Fruit fly (Drosophila melanogaster) whole organism, embryonic: Measurements from ENCODE around the gene CG33927.

Experiments used
- ATbp ChIP-seq: fragments of 200-800 bp; sonication (Bioruptor generic); optimal IDR thresholded peaks from 2 replicates; lab custom pipeline; 2017; ENCODE audit warnings: missing biosample characterization, mild to moderate bottlenecking, missing genetic modification characterization, missing genetic modification reagents
- Abd-B ChIP-seq: fragments of 200-800 bp; sonication (Bioruptor generic); optimal IDR thresholded peaks from 2 replicates; lab custom pipeline; 2018; ENCODE audit warnings: missing biosample characterization, mild to moderate bottlenecking, missing genetic modification characterization, moderate library complexity
- Awh ChIP-seq: fragments of 200-800 bp; sonication (Bioruptor generic); IDR thresholded peaks from 2 replicates; pipeline ENCODE4, ENCODE4 v1.3.6; 2022; ENCODE audit warnings: missing biosample characterization, missing genetic modification characterization
- CG10543 ChIP-seq: fragments of 200-800 bp; sonication (Bioruptor generic); optimal IDR thresholded peaks from 3 replicates; lab custom pipeline; 2017; ENCODE audit warnings: missing biosample characterization, mild to moderate bottlenecking, missing genetic modification characterization, moderate library complexity
- CG10979 ChIP-seq: fragments of 200-800 bp; sonication (Bioruptor generic); optimal IDR thresholded peaks from 2 replicates; lab custom pipeline; 2018; ENCODE audit warnings: missing biosample characterization, mild to moderate bottlenecking, missing genetic modification characterization, moderate library complexity
- CG11456 ChIP-seq: fragments of 200-800 bp; sonication (Bioruptor generic); IDR thresholded peaks from 3 replicates; pipeline ENCODE4 v1.3.6; 2022; ENCODE audit warnings: missing biosample characterization, missing genetic modification characterization
- CG12219 ChIP-seq: fragments of 200-800 bp; sonication (Bioruptor generic); optimal IDR thresholded peaks from 3 replicates; lab custom pipeline; 2018; ENCODE audit warnings: missing biosample characterization, mild to moderate bottlenecking, missing genetic modification characterization
- CG12236 ChIP-seq: fragments of 200-800 bp; sonication (Bioruptor generic); optimal IDR thresholded peaks from 2 replicates; lab custom pipeline; 2016; ENCODE audit warnings: missing biosample characterization, missing genetic modification characterization
- CG12299 ChIP-seq: fragments of 200-800 bp; sonication (Bioruptor generic); optimal IDR thresholded peaks from 2 replicates; lab custom pipeline; 2018; ENCODE audit warnings: missing biosample characterization, mild to moderate bottlenecking, missing genetic modification characterization
- CG13424 ChIP-seq: fragments of 200-800 bp; sonication (Bioruptor generic); optimal IDR thresholded peaks from 2 replicates; lab custom pipeline; 2019; ENCODE audit warnings: missing biosample characterization, mild to moderate bottlenecking, missing genetic modification characterization, moderate library complexity
- CG14014 ChIP-seq: fragments of 200-800 bp; sonication (Bioruptor generic); IDR thresholded peaks from 2 replicates; pipeline ENCODE4 v1.3.6; 2022; ENCODE audit warnings: missing biosample characterization, missing genetic modification characterization
- CG14441 ChIP-seq: fragments of 200-800 bp; sonication (Bioruptor generic); IDR thresholded peaks from 2 replicates; pipeline ENCODE4 v1.3.6; 2022; ENCODE audit warnings: missing biosample characterization, missing genetic modification characterization
- CG14710 ChIP-seq: fragments of 200-800 bp; sonication (Bioruptor generic); optimal IDR thresholded peaks from 3 replicates; lab custom pipeline; 2019; ENCODE audit warnings: missing biosample characterization, mild to moderate bottlenecking, missing genetic modification characterization, moderate library complexity
- CG15073 ChIP-seq: fragments of 200-800 bp; sonication (Bioruptor generic); optimal IDR thresholded peaks from 2 replicates; lab custom pipeline; 2016; ENCODE audit warnings: missing biosample characterization, missing genetic modification characterization
- CG17359 ChIP-seq: fragments of 200-800 bp; sonication (Bioruptor generic); optimal IDR thresholded peaks from 3 replicates; lab custom pipeline; 2018; ENCODE audit warnings: missing biosample characterization, mild to moderate bottlenecking, missing genetic modification characterization, moderate library complexity
- CG18011 ChIP-seq: fragments of 200-800 bp; sonication (Bioruptor generic); optimal IDR thresholded peaks from 2 replicates; lab custom pipeline; 2017; ENCODE audit warnings: missing biosample characterization, missing genetic modification characterization, mild to moderate bottlenecking, moderate library complexity, missing genotype
- CG18476 ChIP-seq: fragments of 200-800 bp; sonication (Bioruptor generic); optimal IDR thresholded peaks from 2 replicates; lab custom pipeline; 2016; ENCODE audit warnings: missing biosample characterization, mild to moderate bottlenecking, missing genetic modification characterization
- CG30020 ChIP-seq: fragments of 200-800 bp; optimal IDR thresholded peaks from 2 replicates; lab custom pipeline; 2019; ENCODE audit warnings: missing biosample characterization, mild to moderate bottlenecking, missing genetic modification characterization, moderate library complexity
- CG4360 ChIP-seq: fragments of 200-800 bp; sonication (Bioruptor generic); IDR thresholded peaks from 2 replicates; pipeline ENCODE4 v1.3.6; 2022; ENCODE audit warnings: missing biosample characterization, missing genetic modification characterization
- CG4404 ChIP-seq: fragments of 200-800 bp; sonication (Bioruptor generic); IDR thresholded peaks from 2 replicates; pipeline ENCODE4 v1.3.6; 2022; ENCODE audit warnings: missing biosample characterization, missing genetic modification characterization
- CG6272 ChIP-seq: fragments of 200-800 bp; sonication (Bioruptor generic); IDR thresholded peaks from 2 replicates; pipeline ENCODE4 v1.3.6; 2022; ENCODE audit warnings: missing biosample characterization, missing genetic modification characterization
- CG7271 ChIP-seq: fragments of 200-800 bp; sonication (Bioruptor generic); optimal IDR thresholded peaks from 2 replicates; lab custom pipeline; 2018; ENCODE audit warnings: missing biosample characterization, mild to moderate bottlenecking, missing genetic modification characterization, moderate library complexity
- CG7372 ChIP-seq: fragments of 200-800 bp; sonication (Bioruptor generic); IDR thresholded peaks from 2 replicates; pipeline ENCODE4 v1.3.6; 2022; ENCODE audit warnings: missing biosample characterization, missing genetic modification characterization
- CG8359 ChIP-seq: fragments of 200-800 bp; sonication (Bioruptor generic); optimal IDR thresholded peaks from 2 replicates; lab custom pipeline; 2017; ENCODE audit warnings: missing biosample characterization, mild to moderate bottlenecking, missing genetic modification characterization, borderline replicate concordance
- CG8388 ChIP-seq: fragments of 200-800 bp; sonication (Bioruptor generic); optimal IDR thresholded peaks from 2 replicates; lab custom pipeline; 2019; ENCODE audit warnings: missing biosample characterization, mild to moderate bottlenecking, missing genetic modification characterization, moderate library complexity
- CG9876 ChIP-seq: fragments of 200-800 bp; sonication (Bioruptor generic); optimal IDR thresholded peaks from 2 replicates; lab custom pipeline; 2016; ENCODE audit warnings: missing biosample characterization, missing genetic modification characterization
- CG9932 ChIP-seq: fragments of 200-800 bp; sonication (Bioruptor generic); IDR thresholded peaks from 2 replicates; pipeline ENCODE4 v1.3.6; 2022; ENCODE audit warnings: missing biosample characterization, missing genetic modification characterization
- CrebB ChIP-seq: fragments of 200-800 bp; sonication (Bioruptor generic); optimal IDR thresholded peaks from 3 replicates; lab custom pipeline; 2018; ENCODE audit warnings: missing biosample characterization, mild to moderate bottlenecking, missing genetic modification characterization
- Deaf1 ChIP-seq: fragments of 200-800 bp; optimal IDR thresholded peaks from 3 replicates; lab custom pipeline; 2019; ENCODE audit warnings: missing biosample characterization, mild to moderate bottlenecking, missing genetic modification characterization, moderate library complexity
- Ets65A ChIP-seq: fragments of 200-800 bp; sonication (Bioruptor generic); peaks from one replicate; lab custom pipeline; 2016; ENCODE audit warnings: missing biosample characterization, missing genetic modification characterization
- Hr3 ChIP-seq: fragments of 200-800 bp; sonication (Bioruptor generic); optimal IDR thresholded peaks from 3 replicates; lab custom pipeline; 2016; ENCODE audit warnings: missing biosample characterization, missing genetic modification characterization
- Rx ChIP-seq: fragments of 200-800 bp; sonication (Bioruptor generic); IDR thresholded peaks from 2 replicates; pipeline ENCODE4 v1.3.6; 2022; ENCODE audit warnings: missing biosample characterization, missing genetic modification characterization
- bcd ChIP-seq: fragments of 200-800 bp; sonication (Bioruptor generic); optimal IDR thresholded peaks from 2 replicates; lab custom pipeline; 2017; ENCODE audit warnings: missing biosample characterization, mild to moderate bottlenecking, missing genetic modification characterization
- cad ChIP-seq: fragments of >200 bp; optimal IDR thresholded peaks from 2 replicates; lab custom pipeline; 2017; ENCODE audit warnings: missing biosample characterization, missing genetic modification characterization
- dmrt99B ChIP-seq: fragments of 200-800 bp; sonication (Bioruptor generic); optimal IDR thresholded peaks from 2 replicates; lab custom pipeline; 2018; ENCODE audit warnings: missing biosample characterization, mild to moderate bottlenecking, missing genetic modification characterization, moderate library complexity
- eyg ChIP-seq: fragments of 200-800 bp; sonication (Bioruptor generic); optimal IDR thresholded peaks from 3 replicates; lab custom pipeline; 2016; ENCODE audit warnings: missing biosample characterization, missing genetic modification characterization
- fd102C ChIP-seq: fragments of 200-800 bp; sonication (Bioruptor generic); optimal IDR thresholded peaks from 2 replicates; lab custom pipeline; 2018; ENCODE audit warnings: missing biosample characterization, mild to moderate bottlenecking, missing genetic modification characterization, moderate library complexity
- grau ChIP-seq: fragments of 200-800 bp; optimal IDR thresholded peaks from 3 replicates; lab custom pipeline; 2019; ENCODE audit warnings: missing biosample characterization, mild to moderate bottlenecking, missing genetic modification characterization, moderate library complexity
- gro ChIP-seq: fragments of 200-800 bp; sonication (Bioruptor generic); optimal IDR thresholded peaks from 2 replicates; lab custom pipeline; 2016; ENCODE audit warnings: missing biosample characterization, missing genetic modification characterization
- her ChIP-seq: fragments of 200-800 bp; sonication (Bioruptor generic); optimal IDR thresholded peaks from 2 replicates; lab custom pipeline; 2016; ENCODE audit warnings: missing biosample characterization, missing genetic modification characterization
- jumu ChIP-seq: fragments of 200-800 bp; sonication (Bioruptor generic); optimal IDR thresholded peaks from 3 replicates; lab custom pipeline; 2016; ENCODE audit warnings: missing biosample characterization, missing genetic modification characterization
- ken ChIP-seq: fragments of 200-800 bp; sonication (Bioruptor generic); IDR thresholded peaks from 3 replicates; pipeline ENCODE4 v1.3.6; 2022; ENCODE audit warnings: missing biosample characterization, missing genetic modification characterization
- kni ChIP-seq: fragments of 200-800 bp; sonication (Bioruptor generic); optimal IDR thresholded peaks from 3 replicates; lab custom pipeline; 2017; ENCODE audit warnings: mild to moderate bottlenecking, missing biosample characterization, missing genetic modification reagents, missing genetic modification characterization
- nom ChIP-seq: fragments of 200-800 bp; sonication (Bioruptor generic); optimal IDR thresholded peaks from 2 replicates; lab custom pipeline; 2017; ENCODE audit warnings: missing biosample characterization, missing genetic modification characterization, mild to moderate bottlenecking, moderate library complexity, missing genetic modification reagents
- phol ChIP-seq: fragments of 200-800 bp; sonication (Bioruptor generic); optimal IDR thresholded peaks from 3 replicates; lab custom pipeline; 2018; ENCODE audit warnings: missing biosample characterization, mild to moderate bottlenecking, missing genetic modification characterization, moderate library complexity
- psq ChIP-seq: fragments of 200-800 bp; sonication (Bioruptor generic); optimal IDR thresholded peaks from 2 replicates; lab custom pipeline; 2017; ENCODE audit warnings: missing biosample characterization, missing genetic modification characterization
- row ChIP-seq: fragments of 200-800 bp; sonication (Bioruptor generic); IDR thresholded peaks from 3 replicates; pipeline ENCODE4 v1.3.6; 2022; ENCODE audit warnings: missing biosample characterization, missing genetic modification characterization
- scrt ChIP-seq: fragments of 200-800 bp; sonication (Bioruptor generic); optimal IDR thresholded peaks from 2 replicates; lab custom pipeline; 2018; ENCODE audit warnings: missing biosample characterization, mild to moderate bottlenecking, missing genetic modification characterization, moderate library complexity
- sens ChIP-seq: fragments of 200-800 bp; sonication (Bioruptor generic); peaks from one replicate; lab custom pipeline; 2016; ENCODE audit warnings: missing biosample characterization, missing genetic modification characterization
- slp2 ChIP-seq: fragments of 200-800 bp; sonication (Bioruptor generic); optimal IDR thresholded peaks from 2 replicates; lab custom pipeline; 2016; ENCODE audit warnings: missing biosample characterization, missing genetic modification characterization
- so ChIP-seq: fragments of 200-800 bp; sonication (Bioruptor generic); IDR thresholded peaks from 3 replicates; pipeline ENCODE4 v1.3.6; 2022; ENCODE audit warnings: missing biosample characterization, missing genetic modification characterization
- usp ChIP-seq: fragments of >200 bp; optimal IDR thresholded peaks from 2 replicates; lab custom pipeline; 2017; ENCODE audit warnings: missing biosample characterization, missing genetic modification characterization

CG33927 gene

dm6 chr3R:4731006-4731405, 40.6 kb upstream of the CG33927 start (continued):
- TF ChIP-seq CG18476 = no peak
- no peak for TF ChIP-seq CG14710 (tag; lab: Kevin White, UChicago)
- no peak for TF ChIP-seq gro (GFP tag; lab: Kevin White, UChicago)
- TF ChIP-seq CG11456 (GFP tag; lab: Robert Waterston, UW) = no peak
- peak; percentile 2 for TF ChIP-seq CG13424 (tag; lab: Kevin White, UChicago)
- peak; percentile 67 for TF ChIP-seq kni (GFP tag; lab: Kevin White, UChicago)
- no peak for TF ChIP-seq jumu (GFP tag; lab: Kevin White, UChicago)
- no peak for TF ChIP-seq Awh (GFP tag; lab: Robert Waterston, UW)
- TF ChIP-seq nom (GFP tag; lab: Kevin White, UChicago) = no peak
- TF ChIP-seq CG12236 (GFP tag; lab: Kevin White, UChicago) = no peak
- TF ChIP-seq psq (GFP tag; lab: Kevin White, UChicago) = no peak
- peak; percentile 30 for TF ChIP-seq CG8388 (GFP tag; lab: Kevin White, UChicago)
- TF ChIP-seq CG18011 (GFP tag; lab: Kevin White, UChicago) = no peak
- no peak for TF ChIP-seq CG12299 (tag; lab: Kevin White, UChicago)
- TF ChIP-seq grau (tag; lab: Kevin White, UChicago) = peak; percentile 69
- TF ChIP-seq Abd-B (GFP tag; lab: Kevin White, UChicago) = no peak
- TF ChIP-seq slp2 = no peak
- TF ChIP-seq CG12219 = no peak
- no peak for TF ChIP-seq CG7271
- no peak for TF ChIP-seq CrebB
- TF ChIP-seq sens (GFP tag; lab: Kevin White, UChicago) = peak; percentile 73
- TF ChIP-seq ATbp (GFP tag; lab: Kevin White, UChicago) = peak; percentile 44
- TF ChIP-seq Deaf1 (tag; lab: Kevin White, UChicago) = no peak
- 0 out of 3 replicates have a peak, but pooled peaks have one; percentile 8 for TF ChIP-seq ken (GFP tag; lab: Robert Waterston, UW)
- no peak for TF ChIP-seq her (GFP tag; lab: Kevin White, UChicago)
- TF ChIP-seq Rx = no peak
- peak; percentile 42 for TF ChIP-seq dmrt99B
- no peak for TF ChIP-seq Hr3 (GFP tag; lab: Kevin White, UChicago)
- no peak for TF ChIP-seq CG4404
- TF ChIP-seq CG10979 (tag; lab: Kevin White, UChicago) = no peak
- no peak for TF ChIP-seq scrt
- peak; percentile 32; the same call in 2 of the 3 replicates for TF ChIP-seq row (GFP tag; lab: Robert Waterston, UW)
- TF ChIP-seq CG14014 = no peak
- TF ChIP-seq fd102C = no peak
- TF ChIP-seq usp (GFP tag; lab: Kevin White, UChicago) = no peak
- TF ChIP-seq CG17359 (tag; lab: Kevin White, UChicago) = peak; percentile 41
- no peak for TF ChIP-seq CG9876 (GFP tag; lab: Kevin White, UChicago)
- no peak for TF ChIP-seq CG6272
- TF ChIP-seq CG9932 (GFP tag; lab: Robert Waterston, UW) = no peak
- TF ChIP-seq CG14441 (GFP tag; lab: Robert Waterston, UW) = no peak
- TF ChIP-seq bcd (GFP tag; lab: Kevin White, UChicago) = no peak
- no peak for TF ChIP-seq cad
- no peak for TF ChIP-seq eyg (GFP tag; lab: Kevin White, UChicago)
- no peak for TF ChIP-seq CG4360 (GFP tag; lab: Robert Waterston, UW)
- TF ChIP-seq CG10543 = no peak
- no peak for TF ChIP-seq CG15073 (GFP tag; lab: Kevin White, UChicago)
- no peak for TF ChIP-seq CG30020 (tag; lab: Kevin White, UChicago)
- TF ChIP-seq phol = peak; percentile 13
- TF ChIP-seq so (GFP tag; lab: Robert Waterston, UW) = no peak
- TF ChIP-seq CG7372 (GFP tag; lab: Robert Waterston, UW) = no peak
- TF ChIP-seq Ets65A = peak; percentile 1
- no peak for TF ChIP-seq CG8359 (GFP tag; lab: Kevin White, UChicago)
